Worm (Caenorhabditis elegans) whole organism, L4 larva: Measurements from ENCODE around the gene dph-3.

ENCODE experiments used
- R02D3.7 ChIP-seq: fragments of 150-350 bp; sonication (generic microtip); optimal IDR thresholded peaks from 3 replicates; lab custom pipeline; 2014; ENCODE audit warnings: missing biosample characterization, missing genetic modification characterization
- T20F7.1 ChIP-seq: fragments of 200-800 bp; sonication (Bioruptor generic); optimal IDR thresholded peaks from 2 replicates; lab custom pipeline; 2018; ENCODE audit warnings: mild to moderate bottlenecking, missing genetic modification characterization, missing compliant biosample characterization
- Y48G9A.11 ChIP-seq: fragments of 200-800 bp; sonication (Bioruptor generic); IDR thresholded peaks from 2 replicates; pipeline ENCODE4 v1.3.6; 2022; ENCODE audit warnings: missing genetic modification reagents, missing genetic modification characterization, missing compliant biosample characterization
- ZK337.2 ChIP-seq: fragments of 200-800 bp; sonication (Bioruptor generic); IDR thresholded peaks from 2 replicates; pipeline ENCODE4 v1.3.6; 2022; ENCODE audit warnings: missing genetic modification reagents, missing genetic modification characterization, missing compliant biosample characterization
- aha-1 ChIP-seq: fragments of 150-350 bp; peaks from one replicate; lab custom pipeline; 2014; ENCODE audit warnings: missing biosample characterization, missing genetic modification characterization
- aly-2 ChIP-seq: sonication (generic microtip); optimal IDR thresholded peaks from 2 replicates; lab custom pipeline; 2018; ENCODE audit warnings: missing biosample characterization, missing genetic modification characterization
- arid-1 ChIP-seq: fragments of 200-800 bp; sonication (Bioruptor generic); conservative IDR thresholded peaks from 2 replicates; pipeline ENCODE4 v1.3.6; 2022; ENCODE audit warnings: missing genetic modification reagents, missing genetic modification characterization, missing compliant biosample characterization
- ceh-20 ChIP-seq: fragments of 200-800 bp; sonication (Bioruptor generic); IDR thresholded peaks from 2 replicates; pipeline ENCODE4 v1.3.6; 2022; ENCODE audit warnings: missing genetic modification reagents, missing genetic modification characterization, missing compliant biosample characterization
- ceh-62 ChIP-seq: sonication (generic microtip); optimal IDR thresholded peaks from 2 replicates; lab custom pipeline; 2017; ENCODE audit warnings: missing biosample characterization, missing genetic modification characterization
- daf-12 ChIP-seq: fragments of 150-350 bp; optimal IDR thresholded peaks from 2 replicates; lab custom pipeline; 2014; ENCODE audit warnings: missing biosample characterization, missing genetic modification reagents, missing genetic modification characterization
- daf-16 ChIP-seq, 3 experiments: sonication (generic microtip); optimal IDR thresholded peaks; 2 replicates each; lab custom pipeline; 2016 to 2017; ENCODE audit warnings: missing genetic modification characterization in 3 of 3, missing genetic modification reagents in 3 of 3, mild to moderate bottlenecking in 2 of 3, missing compliant biosample characterization in 2 of 3, missing biosample characterization in 1 of 3, moderate library complexity in 1 of 3
- dmd-6 ChIP-seq: fragments of 200-800 bp; sonication (Bioruptor generic); IDR thresholded peaks from 2 replicates; pipeline ENCODE4 v1.3.6; 2022; ENCODE audit warnings: missing genetic modification reagents, missing genetic modification characterization, missing compliant biosample characterization
- duxl-1 ChIP-seq: sonication (generic microtip); optimal IDR thresholded peaks from 2 replicates; lab custom pipeline; 2016; ENCODE audit warnings: mild to moderate bottlenecking, missing genetic modification characterization, moderate library complexity, missing compliant biosample characterization; ENCODE audit not compliant: poor library complexity
- dve-1 ChIP-seq: sonication (generic microtip); optimal IDR thresholded peaks from 2 replicates; lab custom pipeline; 2017; ENCODE audit warnings: antibody characterized with exemption, mild to moderate bottlenecking, missing genetic modification characterization, missing compliant biosample characterization; ENCODE audit not compliant: insufficient read depth
- fos-1 ChIP-seq: fragments of 150-350 bp; optimal IDR thresholded peaks from 2 replicates; lab custom pipeline; 2014; ENCODE audit warnings: missing biosample characterization, missing genetic modification characterization
- gei-8 ChIP-seq: fragments of 200-800 bp; sonication (Bioruptor generic); optimal IDR thresholded peaks from 2 replicates; lab custom pipeline; 2018; ENCODE audit warnings: mild to moderate bottlenecking, missing genetic modification characterization, missing compliant biosample characterization
- hlh-11 ChIP-seq: fragments of 200-800 bp; sonication (Bioruptor generic); optimal IDR thresholded peaks from 2 replicates; lab custom pipeline; 2018; ENCODE audit warnings: mild to moderate bottlenecking, missing genetic modification characterization, missing compliant biosample characterization
- lin-1 ChIP-seq: fragments of 200-800 bp; sonication (Bioruptor generic); IDR thresholded peaks from 2 replicates; pipeline ENCODE4 v1.3.6; 2022; ENCODE audit warnings: missing genetic modification reagents, missing genetic modification characterization, missing compliant biosample characterization
- lin-15B ChIP-seq: fragments of 150-350 bp; sonication (generic microtip); optimal IDR thresholded peaks from 3 replicates; lab custom pipeline; 2014; ENCODE audit warnings: missing biosample characterization, missing genetic modification characterization
- lin-29 ChIP-seq: fragments of 200-800 bp; sonication (Bioruptor generic); IDR thresholded peaks from 2 replicates; pipeline ENCODE4 v1.3.6; 2022; ENCODE audit warnings: missing genetic modification reagents, missing genetic modification characterization, missing compliant biosample characterization
- madf-5 ChIP-seq, 2 experiments: fragments of 200-800 bp; sonication (Bioruptor generic); IDR thresholded peaks; 2 replicates each; pipeline ENCODE4 v1.3.6; 2022; ENCODE audit warnings: missing compliant biosample characterization in 2 of 2, missing genetic modification characterization in 2 of 2
- madf-9 ChIP-seq: fragments of 200-800 bp; sonication (Bioruptor generic); conservative IDR thresholded peaks from 2 replicates; pipeline ENCODE4 v1.3.6; 2022; ENCODE audit warnings: missing genetic modification reagents, missing genetic modification characterization, missing compliant biosample characterization
- mep-1 ChIP-seq: fragments of 150-350 bp; sonication (generic microtip); optimal IDR thresholded peaks from 3 replicates; lab custom pipeline; 2014; ENCODE audit warnings: missing biosample characterization, missing genetic modification characterization
- nhr-102 ChIP-seq: sonication (generic microtip); optimal IDR thresholded peaks from 2 replicates; lab custom pipeline; 2016; ENCODE audit warnings: mild to moderate bottlenecking, missing genetic modification characterization, moderate library complexity, missing compliant biosample characterization
- nhr-11 ChIP-seq: fragments of 150-350 bp; optimal IDR thresholded peaks from 2 replicates; lab custom pipeline; 2014; ENCODE audit warnings: missing biosample characterization, missing genetic modification characterization
- nhr-25 ChIP-seq: sonication (generic microtip); optimal IDR thresholded peaks from 2 replicates; lab custom pipeline; 2017; ENCODE audit warnings: missing genetic modification characterization, mild to moderate bottlenecking, missing compliant biosample characterization, antibody characterized with exemption, moderate library complexity, borderline replicate concordance; ENCODE audit not compliant: insufficient read depth
- nhr-28 ChIP-seq: fragments of 150-350 bp; optimal IDR thresholded peaks from 2 replicates; lab custom pipeline; 2014; ENCODE audit warnings: missing biosample characterization, missing genetic modification characterization
- nhr-41 ChIP-seq: fragments of 200-800 bp; sonication (Bioruptor generic); IDR thresholded peaks from 2 replicates; pipeline ENCODE4 v1.3.6; 2022; ENCODE audit warnings: missing genetic modification reagents, missing genetic modification characterization, missing compliant biosample characterization
- nhr-48 ChIP-seq: sonication (generic microtip); optimal IDR thresholded peaks from 2 replicates; lab custom pipeline; 2016; ENCODE audit warnings: mild to moderate bottlenecking, missing genetic modification characterization, missing compliant biosample characterization
- nhr-77 ChIP-seq: fragments of 150-350 bp; optimal IDR thresholded peaks from 2 replicates; lab custom pipeline; 2014; ENCODE audit warnings: missing biosample characterization, missing genetic modification characterization
- pha-4 ChIP-seq, 2 experiments: fragments of 150-350 bp in 1 of 2; fragments of 200-800 bp in 1 of 2; sonication (Bioruptor generic) in 1 of 2; IDR thresholded peaks in 1 of 2; optimal IDR thresholded peaks in 1 of 2; 2 replicates each; pipeline versions ENCODE4 v1.3.6 to Lab custom; 2014 to 2022; ENCODE audit warnings: missing genetic modification characterization in 2 of 2, missing genetic modification reagents in 2 of 2, missing biosample characterization in 1 of 2, missing compliant biosample characterization in 1 of 2
- pqm-1 ChIP-seq: sonication (generic microtip); optimal IDR thresholded peaks from 2 replicates; lab custom pipeline; 2017; ENCODE audit warnings: missing biosample characterization, missing genetic modification characterization
- sdz-12 ChIP-seq: fragments of 200-800 bp; sonication (Bioruptor generic); optimal IDR thresholded peaks from 2 replicates; lab custom pipeline; 2018; ENCODE audit warnings: mild to moderate bottlenecking, missing genetic modification characterization, missing compliant biosample characterization
- snpc-1.2 ChIP-seq: fragments of 200-800 bp; sonication (Bioruptor generic); IDR thresholded peaks from 2 replicates; pipeline ENCODE4 v1.3.6; 2022; ENCODE audit warnings: missing genetic modification reagents, missing genetic modification characterization, missing compliant biosample characterization
- spr-1 ChIP-seq: sonication (generic microtip); optimal IDR thresholded peaks from 2 replicates; lab custom pipeline; 2016; ENCODE audit warnings: mild to moderate bottlenecking, missing genetic modification characterization, missing compliant biosample characterization
- tra-1 ChIP-seq: fragments of 200-800 bp; sonication (Bioruptor generic); IDR thresholded peaks from 2 replicates; pipeline ENCODE4 v1.3.6; 2022; ENCODE audit warnings: missing genetic modification reagents, missing genetic modification characterization, missing compliant biosample characterization
- zag-1 ChIP-seq: fragments of 150-350 bp; optimal IDR thresholded peaks from 2 replicates; lab custom pipeline; 2014; ENCODE audit warnings: missing biosample characterization, missing genetic modification characterization
- zip-11 ChIP-seq: fragments of 200-800 bp; sonication (Bioruptor generic); IDR thresholded peaks from 2 replicates; pipeline ENCODE4 v1.3.6; 2022; ENCODE audit warnings: missing genetic modification characterization, missing compliant biosample characterization
- ztf-7 ChIP-seq: fragments of 150-350 bp; optimal IDR thresholded peaks from 2 replicates; lab custom pipeline; 2014; ENCODE audit warnings: missing biosample characterization, missing genetic modification characterization

The dph-3 gene

ce11 chrIV:9682514-9682913 lies 24.4 kb upstream of the dph-3 start, which contains the start of gene ins-7:
Gene ins-7 (minus strand): TSS chrIV:9682845.
- TF ChIP-seq T20F7.1 (GFP tag; lab: Kevin White, UChicago) (peak; percentile 40), daf-16 (GFP tag; optimal IDR thresholded peaks at IDR 0.05; lab: Kevin White, UChicago) (peak in 1 of 2 experiments; percentile 9), daf-16 (tag; optimal IDR thresholded peaks at IDR 0.05; lab: Kevin White, UChicago) (no peak), zag-1 (tag; lab: Kevin White, UChicago) (no peak), arid-1 (GFP tag; lab: Robert Waterston, UW) (no peak), fos-1 (tag; lab: Kevin White, UChicago) (no peak), spr-1 (tag; lab: Kevin White, UChicago) (no peak), lin-15B (tag; lab: Kevin White, UChicago) (no peak), duxl-1 (tag; lab: Kevin White, UChicago) (no peak), pqm-1 (tag; lab: Kevin White, UChicago) (peak; percentile 64), ZK337.2 (GFP tag; lab: Robert Waterston, UW) (no peak), daf-12 (tag; lab: Kevin White, UChicago) (no peak), lin-29 (GFP tag; lab: Robert Waterston, UW) (no peak), tra-1 (peak; percentile 62; the same call in 1 of the 2 replicates), ceh-62 (no peak), zip-11 (GFP tag; lab: Robert Waterston, UW) (no peak), ztf-7 (tag; lab: Kevin White, UChicago) (no peak), madf-9 (GFP tag; lab: Robert Waterston, UW) (no peak), nhr-77 (tag; lab: Kevin White, UChicago) (no peak), nhr-41 (GFP tag; lab: Robert Waterston, UW) (no peak), nhr-102 (tag; lab: Kevin White, UChicago) (no peak), nhr-28 (tag; lab: Kevin White, UChicago) (peak; percentile 72), dmd-6 (GFP tag; lab: Robert Waterston, UW) (peak; percentile 93), sdz-12 (GFP tag; lab: Kevin White, UChicago) (no peak), lin-1 (GFP tag; lab: Robert Waterston, UW) (peak; percentile 79; the same call in 1 of the 2 replicates), nhr-48 (peak; percentile 30), hlh-11 (tag; lab: Kevin White, UChicago) (peak; percentile 65), dve-1 (peak; percentile 76), aha-1 (tag; lab: Kevin White, UChicago) (no peak), aly-2 (tag; lab: Kevin White, UChicago) (no peak), gei-8 (GFP tag; lab: Kevin White, UChicago) (no peak), mep-1 (tag; lab: Kevin White, UChicago) (no peak)

ce11 chrIV:9683433-9683832 lies 23.5 kb upstream of the dph-3 start, which contains the start of the genes htas-1 and ZK1251.3:
Gene htas-1 (minus strand): TSS chrIV:9683533.
Gene ZK1251.3 (plus strand): TSS chrIV:9683658.
- TF ChIP-seq madf-5 (GFP tag; IDR thresholded peaks at IDR 0.05; lab: Robert Waterston, UW) (no peak), nhr-102 (tag; lab: Kevin White, UChicago) (no peak), nhr-48 (no peak), nhr-25 (tag; lab: Kevin White, UChicago) (no peak), daf-12 (tag; lab: Kevin White, UChicago) (no peak), mep-1 (tag; lab: Kevin White, UChicago) (no peak), zip-11 (GFP tag; lab: Robert Waterston, UW) (no peak), snpc-1.2 (GFP tag; lab: Robert Waterston, UW) (no peak), aha-1 (tag; lab: Kevin White, UChicago) (no peak), pha-4 (GFP tag; IDR thresholded peaks at IDR 0.05; lab: Robert Waterston, UW) (no peak), pha-4 (tag; optimal IDR thresholded peaks at IDR 0.05; lab: Kevin White, UChicago) (no peak), ceh-20 (GFP tag; lab: Robert Waterston, UW) (no peak), Y48G9A.11 (no peak), R02D3.7 (tag; lab: Kevin White, UChicago) (no peak), nhr-11 (no peak), lin-29 (GFP tag; lab: Robert Waterston, UW) (no peak)
- TF ChIP-seq, all 104 proteins: peak for 0
